Worm (Caenorhabditis elegans) whole organism, mixed stage, embryonic: ENCODE measurements around the gene F56F11.2.

Experiments
- ceh-43 ChIP-seq: fragments of 200-800 bp; sonication (Bioruptor generic); optimal IDR thresholded peaks from 2 replicates; lab custom pipeline; 2018; ENCODE audit warnings: mild to moderate bottlenecking, missing genetic modification characterization, moderate library complexity, missing compliant biosample characterization
- ceh-83 ChIP-seq: fragments of 200-800 bp; sonication (Bioruptor generic); optimal IDR thresholded peaks from 2 replicates; lab custom pipeline; 2018; ENCODE audit warnings: mild to moderate bottlenecking, missing genetic modification characterization, missing compliant biosample characterization
- elt-3 ChIP-seq: fragments of 150-350 bp; optimal IDR thresholded peaks from 2 replicates; lab custom pipeline; 2014; ENCODE audit warnings: missing biosample characterization, missing genetic modification characterization
- lsy-2 ChIP-seq: fragments of 150-350 bp; optimal IDR thresholded peaks from 2 replicates; lab custom pipeline; 2014; ENCODE audit warnings: missing biosample characterization, missing genetic modification characterization
- mab-5 ChIP-seq: fragments of 150-350 bp; optimal IDR thresholded peaks from 2 replicates; lab custom pipeline; 2014; ENCODE audit warnings: missing biosample characterization, missing genetic modification characterization
- mep-1 ChIP-seq: fragments of 150-350 bp; optimal IDR thresholded peaks from 2 replicates; lab custom pipeline; 2017; ENCODE audit warnings: missing biosample characterization, missing genetic modification reagents, missing genetic modification characterization, inconsistent platforms
- nhr-12 ChIP-seq: fragments of 150-350 bp; optimal IDR thresholded peaks from 2 replicates; lab custom pipeline; 2014; ENCODE audit warnings: missing biosample characterization, missing genetic modification characterization
- nhr-237 ChIP-seq: fragments of 150-350 bp; optimal IDR thresholded peaks from 2 replicates; lab custom pipeline; 2014; ENCODE audit warnings: missing biosample characterization, missing genetic modification characterization
- nhr-28 ChIP-seq: fragments of 150-350 bp; optimal IDR thresholded peaks from 2 replicates; lab custom pipeline; 2014; ENCODE audit warnings: missing biosample characterization, missing genetic modification characterization
- pha-4 ChIP-seq: fragments of 150-350 bp; optimal IDR thresholded peaks from 2 replicates; lab custom pipeline; 2018; ENCODE audit warnings: missing biosample characterization, missing genetic modification reagents, missing genetic modification characterization
- snpc-4 ChIP-seq: fragments of 150-350 bp; optimal IDR thresholded peaks from 2 replicates; lab custom pipeline; 2014; ENCODE audit warnings: missing biosample characterization, missing genetic modification characterization
- unc-39 ChIP-seq: fragments of 150-350 bp; optimal IDR thresholded peaks from 2 replicates; lab custom pipeline; 2014; ENCODE audit warnings: missing biosample characterization, missing genetic modification characterization
- unc-62 ChIP-seq: fragments of 150-350 bp; optimal IDR thresholded peaks from 2 replicates; lab custom pipeline; 2014; ENCODE audit warnings: missing biosample characterization, missing genetic modification reagents, missing genetic modification characterization

ce11 chrIII:2881117-2881516 lies 972 bp upstream of the F56F11.2 start:
- TF ChIP-seq snpc-4 (tag; lab: Kevin White, UChicago) (no peak), pha-4 (tag; lab: Kevin White, UChicago) (no peak), unc-62 (GFP tag; lab: Kevin White, UChicago) (no peak), nhr-237 (tag; lab: Kevin White, UChicago) (no peak), mab-5 (tag; lab: Kevin White, UChicago) (no peak), mep-1 (tag; lab: Kevin White, UChicago) (no peak), unc-39 (tag; lab: Kevin White, UChicago) (no peak), nhr-12 (tag; lab: Kevin White, UChicago) (no peak), elt-3 (tag; lab: Kevin White, UChicago) (no peak), lsy-2 (tag; lab: Kevin White, UChicago) (no peak), ceh-83 (GFP tag; lab: Kevin White, UChicago) (no peak), nhr-28 (no peak), ceh-43 (GFP tag; lab: Kevin White, UChicago) (no peak)
